Fruit fly (Drosophila melanogaster) S2 (cell line): ENCODE measurements around the gene LysB.

Source experiments
- CG8478 ChIP-seq: fragments of >200 bp; optimal IDR thresholded peaks from 2 replicates; lab custom pipeline; 2018
- CTCF ChIP-seq, 2 experiments: fragments of >200 bp; optimal IDR thresholded peaks; 2 replicates each; lab custom pipeline; 2018

dm6 chr3L:1176515-1176914 lies 30.7 kb upstream of the LysB start:
- TF ChIP-seq CTCF (optimal IDR thresholded peaks at IDR 0.05; lab: Kevin White, UChicago): no peak
- no peak for TF ChIP-seq CG8478 (lab: Kevin White, UChicago)
